Worm (Caenorhabditis elegans): ENCODE measurements around the gene irld-67.

ce11 chrII:2922782-2923181, 11.5 kb downstream of the irld-67 start:
- TF ChIP-seq madf-5 (GFP tag; IDR thresholded peaks at IDR 0.05) (no peak), set-16 (GFP tag; IDR thresholded peaks at IDR 0.05) (peak; percentile 55), nhr-11 (tag; optimal IDR thresholded peaks at IDR 0.05) (no peak), lin-39 (tag; optimal IDR thresholded peaks at IDR 0.05) (no peak), lsy-2 (tag; optimal IDR thresholded peaks at IDR 0.05) (no peak), fkh-10 (GFP tag; optimal IDR thresholded peaks at IDR 0.05) (no peak), nhr-28 (tag; optimal IDR thresholded peaks at IDR 0.05) (no peak), mes-2 (tag; optimal IDR thresholded peaks at IDR 0.05; ENCODE audit: poor library complexity, severe bottlenecking) (no peak), ceh-82 (tag; optimal IDR thresholded peaks at IDR 0.05) (no peak), lir-3 (tag; optimal IDR thresholded peaks at IDR 0.05) (no peak), ceh-28 (tag; optimal IDR thresholded peaks at IDR 0.05) (no peak), hif-1 (tag; optimal IDR thresholded peaks at IDR 0.05) (no peak), ama-1 (optimal IDR thresholded peaks at IDR 0.05) (no peak), tra-1 (GFP tag; IDR thresholded peaks at IDR 0.05) (no peak)
